Worm (Caenorhabditis elegans) whole organism, young adult: Measurements from ENCODE around the gene H18N23.2.

Experiments used
- F23B12.7 ChIP-seq: sonication (generic microtip); optimal IDR thresholded peaks from 2 replicates; lab custom pipeline; 2017; ENCODE audit warnings: missing genetic modification characterization, mild to moderate bottlenecking, missing compliant biosample characterization, antibody characterized with exemption, moderate library complexity; ENCODE audit not compliant: insufficient read depth
- K11D2.4 ChIP-seq: fragments of 200-800 bp; sonication (Bioruptor generic); IDR thresholded peaks from 2 replicates; pipeline ENCODE4 v1.3.6; 2022; ENCODE audit warnings: missing genetic modification reagents, missing genetic modification characterization, missing compliant biosample characterization
- aptf-2 ChIP-seq: fragments of 200-800 bp; sonication (Bioruptor generic); conservative IDR thresholded peaks from 2 replicates; pipeline ENCODE4 v1.3.6; 2022; ENCODE audit warnings: missing genetic modification reagents, missing genetic modification characterization, missing compliant biosample characterization
- dpl-1 ChIP-seq: fragments of 150-350 bp; optimal IDR thresholded peaks from 2 replicates; lab custom pipeline; 2014; ENCODE audit warnings: missing biosample characterization, missing genetic modification reagents, missing genetic modification characterization
- madf-3 ChIP-seq: fragments of 200-800 bp; sonication (Bioruptor generic); IDR thresholded peaks from 2 replicates; pipeline ENCODE4 v1.3.6; 2022; ENCODE audit warnings: missing genetic modification reagents, missing genetic modification characterization, missing compliant biosample characterization
- nhr-120 ChIP-seq: fragments of 200-800 bp; sonication (Bioruptor generic); IDR thresholded peaks from 2 replicates; pipeline ENCODE4 v1.3.6; 2022; ENCODE audit warnings: missing genetic modification characterization, missing compliant biosample characterization
- pha-4 ChIP-seq: fragments of 150-350 bp; sonication (generic microtip); optimal IDR thresholded peaks from 2 replicates; lab custom pipeline; 2014; ENCODE audit warnings: missing biosample characterization, missing genetic modification reagents, missing genetic modification characterization
- snpc-4 ChIP-seq, 5 experiments: fragments of 150-350 bp in 1 of 5; sonication (generic microtip) in 4 of 5; optimal IDR thresholded peaks; 2 replicates each; lab custom pipeline; 2014 to 2018; ENCODE audit warnings: missing genetic modification characterization in 5 of 5, missing biosample characterization in 3 of 5, antibody characterized with exemption in 2 of 5, mild to moderate bottlenecking in 2 of 5, missing compliant biosample characterization in 2 of 5, missing genotype in 2 of 5, moderate library complexity in 2 of 5, missing genetic modification reagents in 1 of 5
- unc-62 ChIP-seq: fragments of 150-350 bp; optimal IDR thresholded peaks from 2 replicates; lab custom pipeline; 2014; ENCODE audit warnings: missing biosample characterization, missing genetic modification reagents, missing genetic modification characterization
- ztf-18 ChIP-seq: sonication (generic microtip); optimal IDR thresholded peaks from 2 replicates; lab custom pipeline; 2016; ENCODE audit warnings: missing genotype, mild to moderate bottlenecking, missing genetic modification characterization, missing compliant biosample characterization
- ztf-3 ChIP-seq: fragments of 200-800 bp; sonication (Bioruptor generic); optimal IDR thresholded peaks from 2 replicates; lab custom pipeline; 2018; ENCODE audit warnings: mild to moderate bottlenecking, missing genetic modification characterization, missing compliant biosample characterization

- TF ChIP-seq F23B12.7 (tag; lab: Kevin White, UChicago) (no peak), snpc-4 (GFP tag; optimal IDR thresholded peaks at IDR 0.05; lab: Kevin White, UChicago) (no peak), snpc-4 (tag; optimal IDR thresholded peaks at IDR 0.05; lab: Kevin White, UChicago) (no peak), dpl-1 (GFP tag; lab: Kevin White, UChicago) (no peak), unc-62 (GFP tag; lab: Kevin White, UChicago) (no peak), pha-4 (tag; lab: Kevin White, UChicago) (no peak), nhr-120 (no peak), madf-3 (GFP tag; lab: Robert Waterston, UW) (no peak), K11D2.4 (GFP tag; lab: Robert Waterston, UW) (no peak), ztf-3 (GFP tag; lab: Kevin White, UChicago) (no peak), ztf-18 (no peak), aptf-2 (GFP tag; lab: Robert Waterston, UW) (no peak)
Measured at ce11 chrX:17601345-17601744, 39.3 kb downstream of the H18N23.2 start.
